Fruit fly (Drosophila melanogaster): ENCODE measurements around the gene Mhcl.

The Mhcl gene

DNA sequence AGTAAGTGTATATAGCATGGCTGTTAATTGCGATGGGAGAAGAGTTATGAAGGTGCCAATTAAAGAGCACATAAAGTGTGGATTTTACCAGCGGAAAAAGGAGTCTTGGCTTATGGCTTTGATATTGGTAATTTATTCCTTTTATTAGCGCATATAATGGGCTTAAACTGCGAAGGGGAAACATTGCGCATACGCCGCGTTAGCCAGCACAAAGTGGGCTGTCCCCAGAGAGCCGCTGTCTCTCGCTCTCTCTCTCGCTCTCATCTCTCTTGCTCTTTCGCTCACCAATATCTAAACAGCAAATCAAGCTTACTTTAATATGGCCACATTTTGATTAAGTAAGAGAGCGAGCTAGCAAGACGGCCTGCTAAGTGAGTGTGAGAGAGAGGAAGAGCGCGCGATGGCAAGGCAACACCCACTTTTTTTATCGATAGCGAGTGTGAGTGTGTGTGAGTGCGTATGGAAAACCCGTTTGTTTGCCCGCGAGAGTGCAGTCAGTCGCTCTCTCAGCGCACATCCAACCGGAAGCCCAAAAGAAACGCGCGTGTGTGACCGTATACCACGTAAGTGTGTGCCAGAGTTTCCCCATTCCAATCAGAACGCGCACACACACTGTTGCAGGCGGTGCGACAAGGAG is 72.9 kb downstream of the Mhcl start, which contains the start of gene pnr (continued):
- TF ChIP-seq Dad (GFP tag; optimal IDR thresholded peaks at IDR 0.05) (no peak), ttk (GFP tag; IDR thresholded peaks at IDR 0.05) (no peak), CG10979 (tag; optimal IDR thresholded peaks at IDR 0.05) (peak; percentile 25), D19A (tag; optimal IDR thresholded peaks at IDR 0.05) (no peak), CG1024 (GFP tag; IDR thresholded peaks at IDR 0.05) (no peak), CG12744 (GFP tag; optimal IDR thresholded peaks at IDR 0.05) (no peak), CG11398 (GFP tag; optimal IDR thresholded peaks at IDR 0.05) (no peak), Drgx (GFP tag; IDR thresholded peaks at IDR 0.05) (no peak), CG16813 (GFP tag; IDR thresholded peaks at IDR 0.05; ENCODE audit: partially characterized antibody) (no peak), bigmax (GFP tag; optimal IDR thresholded peaks at IDR 0.05) (no peak), CG14667 (GFP tag; IDR thresholded peaks at IDR 0.05) (no peak), CG3407 (GFP tag; optimal IDR thresholded peaks at IDR 0.05) (no peak), Spps (tag; optimal IDR thresholded peaks at IDR 0.05) (peak; percentile 13), pzg (GFP tag; optimal IDR thresholded peaks at IDR 0.05) (no peak), CG18476 (GFP tag; optimal IDR thresholded peaks at IDR 0.05) (no peak), CG12942 (GFP tag; optimal IDR thresholded peaks at IDR 0.05) (no peak), shn (GFP tag; optimal IDR thresholded peaks at IDR 0.05) (no peak), CG13775 (GFP tag; optimal IDR thresholded peaks at IDR 0.05) (peak; percentile 17), Max (GFP tag; optimal IDR thresholded peaks at IDR 0.05) (no peak), peb (GFP tag; IDR thresholded peaks at IDR 0.05) (no peak), CG1832 (GFP tag; optimal IDR thresholded peaks at IDR 0.05) (peak; percentile 95), HmgD (GFP tag; optimal IDR thresholded peaks at IDR 0.05) (peak; percentile 53), gfzf (GFP tag; optimal IDR thresholded peaks at IDR 0.05) (peak; percentile 5), CG9797 (GFP tag; optimal IDR thresholded peaks at IDR 0.05) (peak; percentile 27), CG15696 (tag; optimal IDR thresholded peaks at IDR 0.05) (no peak), pita (GFP tag; optimal IDR thresholded peaks at IDR 0.05) (no peak), CG3065 (GFP tag; optimal IDR thresholded peaks at IDR 0.05) (no peak), ci (GFP tag; IDR thresholded peaks at IDR 0.05) (peak; percentile 69; the same call in 2 of the 3 replicates), CG6254 (GFP tag; optimal IDR thresholded peaks at IDR 0.05) (peak; percentile 26), CG18011 (GFP tag; optimal IDR thresholded peaks at IDR 0.05) (no peak), wdn (GFP tag; IDR thresholded peaks at IDR 0.05) (no peak), CG11456 (GFP tag; IDR thresholded peaks at IDR 0.05) (no peak), mld (GFP tag; IDR thresholded peaks at IDR 0.05; ENCODE audit: partially characterized antibody) (peak; percentile 10; the same call in 1 of the 3 replicates), gsb (GFP tag; IDR thresholded peaks at IDR 0.05) (no peak), CG14441 (GFP tag; IDR thresholded peaks at IDR 0.05) (no peak; the same call in 1 of the 2 replicates), nerfin-1 (tag; optimal IDR thresholded peaks at IDR 0.05) (no peak), CG8765 (GFP tag; IDR thresholded peaks at IDR 0.05) (no peak), CG10366 (GFP tag; IDR thresholded peaks at IDR 0.05) (no peak), twi (tag; optimal IDR thresholded peaks at IDR 0.05) (peak; percentile 27), ranshi (GFP tag; IDR thresholded peaks at IDR 0.05) (no peak), CG15073 (GFP tag; optimal IDR thresholded peaks at IDR 0.05) (no peak), en (GFP tag; optimal IDR thresholded peaks at IDR 0.05) (no peak), oc (tag; optimal IDR thresholded peaks at IDR 0.05) (peak; percentile 87), Dp (GFP tag; optimal IDR thresholded peaks at IDR 0.05) (no peak), CG16815 (GFP tag; optimal IDR thresholded peaks at IDR 0.05) (no peak), Rfx (GFP tag; IDR thresholded peaks at IDR 0.05) (0 out of 2 replicates have a peak, but pooled peaks have one; percentile 24), Mes4 (GFP tag; optimal IDR thresholded peaks at IDR 0.05) (peak; percentile 43), CG14860 (GFP tag; IDR thresholded peaks at IDR 0.05; ENCODE audit: partially characterized antibody) (no peak), gcm2 (GFP tag; optimal IDR thresholded peaks at IDR 0.05) (no peak), CG34376 (GFP tag; optimal IDR thresholded peaks at IDR 0.05) (peak; percentile 55), grn (GFP tag; optimal IDR thresholded peaks at IDR 0.05) (peak; percentile 98)
